Worm (Caenorhabditis elegans) whole organism, early embryonic: ENCODE results near the gene gsto-1.

ENCODE experiments used
- B0310.2 ChIP-seq: sonication (generic microtip); optimal IDR thresholded peaks from 2 replicates; lab custom pipeline; 2016; ENCODE audit warnings: mild to moderate bottlenecking, missing genetic modification characterization, missing compliant biosample characterization
- F13C5.2 ChIP-seq: sonication (generic microtip); optimal IDR thresholded peaks from 2 replicates; lab custom pipeline; 2017; ENCODE audit warnings: mild to moderate bottlenecking, missing genetic modification characterization, inconsistent platforms, missing compliant biosample characterization
- aly-1 ChIP-seq: sonication (generic microtip); optimal IDR thresholded peaks from 2 replicates; lab custom pipeline; 2016; ENCODE audit warnings: missing genetic modification characterization, missing compliant biosample characterization
- ama-1 ChIP-seq: fragments of 150-350 bp; optimal IDR thresholded peaks from 2 replicates; lab custom pipeline; 2014
- ceh-13 ChIP-seq: fragments of 200-800 bp; sonication (Bioruptor generic); optimal IDR thresholded peaks from 2 replicates; lab custom pipeline; 2018; ENCODE audit warnings: mild to moderate bottlenecking, missing genetic modification characterization, missing compliant biosample characterization
- ceh-36 ChIP-seq: sonication (generic microtip); optimal IDR thresholded peaks from 2 replicates; lab custom pipeline; 2016; ENCODE audit warnings: missing genetic modification characterization, inconsistent platforms, missing compliant biosample characterization
- ets-7 ChIP-seq: sonication (generic microtip); optimal IDR thresholded peaks from 2 replicates; lab custom pipeline; 2016; ENCODE audit warnings: missing genotype, missing genetic modification characterization, missing compliant biosample characterization
- flt-1 ChIP-seq: fragments of 200-800 bp; sonication (Bioruptor generic); IDR thresholded peaks from 2 replicates; pipeline ENCODE4 v1.3.6; 2022; ENCODE audit warnings: missing genetic modification characterization, missing compliant biosample characterization
- hmbx-1 ChIP-seq: sonication (generic microtip); optimal IDR thresholded peaks from 2 replicates; lab custom pipeline; 2016; ENCODE audit warnings: mild to moderate bottlenecking, missing genetic modification characterization, missing compliant biosample characterization
- hmg-4 ChIP-seq: fragments of 200-800 bp; sonication (Bioruptor generic); optimal IDR thresholded peaks from 2 replicates; lab custom pipeline; 2018; ENCODE audit warnings: mild to moderate bottlenecking, missing genetic modification characterization, missing compliant biosample characterization
- hnd-1 ChIP-seq: sonication (generic microtip); optimal IDR thresholded peaks from 2 replicates; lab custom pipeline; 2016; ENCODE audit warnings: missing genetic modification characterization, missing compliant biosample characterization
- pes-1 ChIP-seq: fragments of 200-800 bp; sonication (Bioruptor generic); IDR thresholded peaks from 2 replicates; pipeline ENCODE4 v1.3.6; 2022; ENCODE audit warnings: missing genetic modification reagents, missing genetic modification characterization, missing compliant biosample characterization
- scrt-1 ChIP-seq: fragments of 200-800 bp; sonication (Bioruptor generic); IDR thresholded peaks from 2 replicates; pipeline ENCODE4 v1.3.6; 2022; ENCODE audit warnings: missing genetic modification characterization, missing compliant biosample characterization
- sea-1 ChIP-seq: fragments of 200-800 bp; sonication (Bioruptor generic); conservative IDR thresholded peaks from 2 replicates; pipeline ENCODE4 v1.3.6; 2022; ENCODE audit warnings: missing genetic modification characterization, missing compliant biosample characterization
- tbx-11 ChIP-seq: fragments of 200-800 bp; sonication (Bioruptor generic); IDR thresholded peaks from 2 replicates; pipeline ENCODE4 v1.3.6; 2022; ENCODE audit warnings: missing genetic modification characterization, missing compliant biosample characterization
- tra-4 ChIP-seq: sonication (generic microtip); optimal IDR thresholded peaks from 2 replicates; lab custom pipeline; 2017; ENCODE audit warnings: missing genetic modification characterization, missing compliant biosample characterization

Gene gsto-1

ce11 chrIII:7948802-7949201 is 2.0 kb upstream of the gsto-1 start, which contains the start of gene col-90:
TSS of gene col-90 (plus strand) at chrIII:7948838.
- TF ChIP-seq scrt-1 (GFP tag; lab: Robert Waterston, UW) (no peak), tbx-11 (GFP tag; lab: Robert Waterston, UW) (no peak), B0310.2 (tag; lab: Kevin White, UChicago) (no peak), ama-1 (lab: Kevin White, UChicago) (no peak), ceh-13 (GFP tag; lab: Kevin White, UChicago) (no peak), hnd-1 (tag; lab: Kevin White, UChicago) (no peak), hmg-4 (no peak), pes-1 (GFP tag; lab: Robert Waterston, UW) (no peak), ceh-36 (no peak), sea-1 (GFP tag; lab: Robert Waterston, UW) (no peak), tra-4 (tag; lab: Kevin White, UChicago) (no peak)

- TF ChIP-seq ceh-36 (no peak), hmbx-1 (no peak)
Measured at ce11 chrIII:7947677-7948076, 859 bp upstream of the gsto-1 start.

ce11 chrIII:7941417-7941816 is 5.4 kb downstream of the gsto-1 start, which contains the start of gene kle-2:
TSS of gene kle-2 (plus strand) at chrIII:7941717.
- TF ChIP-seq hmbx-1 (no peak), ets-7 (tag; lab: Kevin White, UChicago) (no peak), B0310.2 (tag; lab: Kevin White, UChicago) (no peak), hmg-4 (no peak), sea-1 (GFP tag; lab: Robert Waterston, UW) (no peak), hnd-1 (tag; lab: Kevin White, UChicago) (no peak), flt-1 (GFP tag; lab: Robert Waterston, UW) (no peak), tbx-11 (GFP tag; lab: Robert Waterston, UW) (no peak), F13C5.2 (no peak), pes-1 (GFP tag; lab: Robert Waterston, UW) (no peak), ceh-36 (no peak), aly-1 (tag; lab: Kevin White, UChicago) (no peak), ama-1 (lab: Kevin White, UChicago) (no peak)

- TF ChIP-seq F13C5.2 = no peak
- no peak for TF ChIP-seq hmbx-1
- TF ChIP-seq flt-1 (GFP tag; lab: Robert Waterston, UW) = no peak
- TF ChIP-seq B0310.2 (tag; lab: Kevin White, UChicago) = no peak
Measured at ce11 chrIII:7940819-7941218, 6.0 kb downstream of the gsto-1 start, which contains the start of gene C29E4.12. TSS of gene C29E4.12 (plus strand) at chrIII:7941151.

- no peak for TF ChIP-seq B0310.2 (tag; lab: Kevin White, UChicago)
- no peak for TF ChIP-seq flt-1 (GFP tag; lab: Robert Waterston, UW)
- TF ChIP-seq tra-4 (tag; lab: Kevin White, UChicago) = no peak
- TF ChIP-seq sea-1 (GFP tag; lab: Robert Waterston, UW) = no peak
- TF ChIP-seq F13C5.2 = no peak
- TF ChIP-seq hmbx-1 = no peak
- no peak for TF ChIP-seq tbx-11 (GFP tag; lab: Robert Waterston, UW)
Measured at ce11 chrIII:7937548-7937947, 9.3 kb downstream of the gsto-1 start, which contains the start of gene C29E4.10. TSS of gene C29E4.10 (plus strand) at chrIII:7937848.

ce11 chrIII:7933235-7933634 is 13.6 kb downstream of the gsto-1 start, which contains the start of gene ran-2:
TSS of gene ran-2 (plus strand) at chrIII:7933535.
- no peak for TF ChIP-seq F13C5.2
- TF ChIP-seq ama-1 (lab: Kevin White, UChicago) = no peak
- no peak for TF ChIP-seq hmg-4
- no peak for TF ChIP-seq tbx-11 (GFP tag; lab: Robert Waterston, UW)
- TF ChIP-seq pes-1 (GFP tag; lab: Robert Waterston, UW) = no peak
- no peak for TF ChIP-seq ets-7 (tag; lab: Kevin White, UChicago)
- no peak for TF ChIP-seq sea-1 (GFP tag; lab: Robert Waterston, UW)
- TF ChIP-seq tra-4 (tag; lab: Kevin White, UChicago) = no peak
- TF ChIP-seq scrt-1 (GFP tag; lab: Robert Waterston, UW) = no peak
- no peak for TF ChIP-seq hnd-1 (tag; lab: Kevin White, UChicago)
- TF ChIP-seq flt-1 (GFP tag; lab: Robert Waterston, UW) = no peak

ce11 chrIII:7928549-7929129 is 18.2 kb downstream of the gsto-1 start, which contains the start of the genes C29E4.13 and npp-15:
TSS of gene C29E4.13 (minus strand) at chrIII:7928717.
TSS of gene npp-15 (plus strand) at chrIII:7929043.
- no peak for TF ChIP-seq ceh-13 (GFP tag; lab: Kevin White, UChicago)
- no peak for TF ChIP-seq ama-1 (lab: Kevin White, UChicago)
- no peak for TF ChIP-seq pes-1 (GFP tag; lab: Robert Waterston, UW)
- no peak for TF ChIP-seq tra-4 (tag; lab: Kevin White, UChicago)
- TF ChIP-seq F13C5.2 = no peak
- TF ChIP-seq flt-1 (GFP tag; lab: Robert Waterston, UW) = no peak
- no peak for TF ChIP-seq hmbx-1

ce11 chrIII:7925968-7926367 is 20.9 kb downstream of the gsto-1 start:
- TF ChIP-seq pes-1 (GFP tag; lab: Robert Waterston, UW) = no peak
- TF ChIP-seq aly-1 (tag; lab: Kevin White, UChicago) = no peak
- no peak for TF ChIP-seq ceh-13 (GFP tag; lab: Kevin White, UChicago)
- no peak for TF ChIP-seq F13C5.2
- no peak for TF ChIP-seq tra-4 (tag; lab: Kevin White, UChicago)

ce11 chrIII:7924821-7925220 is 22.0 kb downstream of the gsto-1 start, which contains the start of gene tag-250:
TSS of gene tag-250 (minus strand) at chrIII:7924921.
- TF ChIP-seq aly-1 (tag; lab: Kevin White, UChicago) = no peak
